Worm (Caenorhabditis elegans): ENCODE measurements around the gene F53F4.16.
A peak's percentile ranks its signal among the peaks of the same experiment; 100 is the strongest.

Gene F53F4.16

DNA sequence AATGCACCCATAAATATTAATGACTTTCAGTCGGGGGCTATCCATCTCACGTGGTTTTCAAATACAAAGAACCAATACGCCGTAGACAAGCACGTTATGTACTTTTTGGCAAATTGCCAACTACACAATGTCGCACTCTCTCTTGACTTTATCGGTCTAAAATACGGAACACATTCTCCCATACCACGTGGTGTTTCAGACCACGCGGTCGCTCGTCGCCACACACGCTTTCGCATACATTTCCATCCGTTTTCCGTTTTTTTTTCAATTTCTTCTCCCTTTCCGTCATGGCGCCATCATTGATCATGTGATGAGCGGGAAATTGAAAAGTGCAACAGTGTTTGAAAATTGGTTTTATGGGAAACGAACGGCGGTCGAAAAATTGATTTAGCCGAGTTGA lies 37.0 kb upstream of the F53F4.16 start (continued):
- TF ChIP-seq T20F7.1 (GFP tag; optimal IDR thresholded peaks at IDR 0.05) (peak; percentile 51), nhr-41 (GFP tag; IDR thresholded peaks at IDR 0.05) (no peak), mdl-1 (tag; optimal IDR thresholded peaks at IDR 0.05) (peak; percentile 90 to 98), lir-3 (tag; optimal IDR thresholded peaks at IDR 0.05) (no peak), rbr-2 (tag; optimal IDR thresholded peaks at IDR 0.05) (peak; percentile 38), Y105C5A.15 (GFP tag; IDR thresholded peaks at IDR 0.05) (no peak), R02D3.7 (tag; optimal IDR thresholded peaks at IDR 0.05) (no peak), zag-1 (tag; optimal IDR thresholded peaks at IDR 0.05) (no peak), egl-43 (GFP tag; IDR thresholded peaks at IDR 0.05) (no peak), nhr-6 (tag; optimal IDR thresholded peaks at IDR 0.05) (peak; percentile 75), attf-4 (tag; optimal IDR thresholded peaks at IDR 0.05) (no peak), vab-7 (GFP tag; IDR thresholded peaks at IDR 0.05) (peak; percentile 63; the same call in 1 of the 2 replicates), F26F4.8 (GFP tag; conservative IDR thresholded peaks at IDR 0.05) (no peak), ceh-32 (tag; optimal IDR thresholded peaks at IDR 0.05; ENCODE audit: poor library complexity) (no peak), aly-2 (tag; optimal IDR thresholded peaks at IDR 0.05) (no peak), lsy-2 (tag; optimal IDR thresholded peaks at IDR 0.05) (peak; percentile 64 to 84), dmd-6 (GFP tag; IDR thresholded peaks at IDR 0.05) (peak; percentile 99), aha-1 (tag) (peak; percentile 100), dmd-9 (GFP tag; IDR thresholded peaks at IDR 0.05) (peak; percentile 74), mxl-2 (GFP tag; conservative IDR thresholded peaks at IDR 0.05) (no peak; the same call in 1 of the 2 replicates), madf-9 (GFP tag; conservative IDR thresholded peaks at IDR 0.05) (peak; percentile 64), snpc-1.2 (GFP tag; IDR thresholded peaks at IDR 0.05) (no peak), Y5F2A.4 (GFP tag; optimal IDR thresholded peaks at IDR 0.05) (no peak), zip-11 (GFP tag; IDR thresholded peaks at IDR 0.05) (no peak), lin-39 (tag; optimal IDR thresholded peaks at IDR 0.05) (no peak), egl-27 (tag; optimal IDR thresholded peaks at IDR 0.05) (peak; percentile 2), gei-8 (GFP tag; optimal IDR thresholded peaks at IDR 0.05) (peak; percentile 89), nhr-77 (tag; optimal IDR thresholded peaks at IDR 0.05) (peak; percentile 81), unc-39 (tag; optimal IDR thresholded peaks at IDR 0.05) (no peak), daf-12 (tag; optimal IDR thresholded peaks at IDR 0.05) (no peak), mxl-3 (GFP tag; optimal IDR thresholded peaks at IDR 0.05) (peak; percentile 99), tag-97 (GFP tag; IDR thresholded peaks at IDR 0.05) (no peak), nhr-25 (tag; optimal IDR thresholded peaks at IDR 0.05; ENCODE audit: borderline replicate concordance, insufficient read depth) (peak; percentile 21), cey-2 (tag; optimal IDR thresholded peaks at IDR 0.05; ENCODE audit: borderline replicate concordance, insufficient read depth) (peak; percentile 63), lin-1 (GFP tag; IDR thresholded peaks at IDR 0.05) (peak; percentile 93), nhr-237 (tag; optimal IDR thresholded peaks at IDR 0.05) (no peak), mdt-29 (GFP tag; IDR thresholded peaks at IDR 0.05) (peak; percentile 96), F49E8.2 (tag; optimal IDR thresholded peaks at IDR 0.05; ENCODE audit: borderline replicate concordance) (no peak), ces-1 (GFP tag; optimal IDR thresholded peaks at IDR 0.05) (no peak), ceh-62 (tag; optimal IDR thresholded peaks at IDR 0.05) (no peak), lin-15B (tag; optimal IDR thresholded peaks at IDR 0.05) (no peak), mes-2 (tag; optimal IDR thresholded peaks at IDR 0.05; ENCODE audit: poor library complexity, severe bottlenecking) (peak; percentile 62), jun-1 (tag; optimal IDR thresholded peaks at IDR 0.05) (peak; percentile 71), fkh-10 (GFP tag; optimal IDR thresholded peaks at IDR 0.05) (no peak), madf-5 (GFP tag; IDR thresholded peaks at IDR 0.05) (peak in 1 of 2 experiments; percentile 41; a peak in 1 of 4 replicates), snpc-4 (tag; optimal IDR thresholded peaks at IDR 0.05) (no peak), Y48G9A.11 (GFP tag; IDR thresholded peaks at IDR 0.05) (no peak), nhr-42 (GFP tag; IDR thresholded peaks at IDR 0.05) (0 out of 2 replicates have a peak, but pooled peaks have one; percentile 59), ztf-7 (tag; optimal IDR thresholded peaks at IDR 0.05) (peak; percentile 59), nhr-48 (tag; optimal IDR thresholded peaks at IDR 0.05) (peak; percentile 96), sdz-12 (GFP tag; optimal IDR thresholded peaks at IDR 0.05) (peak; percentile 24), F44E2.7 (GFP tag; IDR thresholded peaks at IDR 0.05) (no peak)
